Worm (Caenorhabditis elegans): Measurements from ENCODE around the gene nlp-27.

The nlp-27 gene

DNA sequence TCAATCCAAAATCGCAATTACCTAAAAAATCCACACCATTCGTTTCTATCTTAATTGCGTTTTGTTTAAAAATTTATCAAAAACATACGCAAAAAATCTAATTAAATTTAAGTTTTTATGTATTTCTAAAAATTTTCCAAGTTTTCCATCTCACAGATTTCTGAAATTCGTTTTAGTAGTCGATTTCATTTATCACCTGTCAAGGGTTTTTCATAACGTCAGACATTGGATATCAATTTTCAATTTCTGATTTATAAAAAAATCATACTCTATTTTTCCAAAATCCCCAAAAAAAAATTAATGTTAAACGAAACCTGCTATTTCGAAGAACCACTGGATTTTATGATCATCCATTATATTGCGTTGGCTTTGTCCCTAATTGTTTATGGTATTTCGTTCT, 21.0 kb downstream of the nlp-27 start, which contains the start of gene srh-4:
Gene srh-4, plus strand, starts transcription at position 301 of the 400 bp plus-strand sequence.
- TF ChIP-seq sma-3 (GFP tag; optimal IDR thresholded peaks at IDR 0.05) (no peak), nhr-21 (tag; optimal IDR thresholded peaks at IDR 0.05) (no peak), ztf-11 (tag; optimal IDR thresholded peaks at IDR 0.05) (no peak), elt-1 (tag; optimal IDR thresholded peaks at IDR 0.05) (no peak), blmp-1 (tag; optimal IDR thresholded peaks at IDR 0.05; ENCODE audit: insufficient read depth) (no peak), ztf-1 (GFP tag; conservative IDR thresholded peaks at IDR 0.05) (no peak), aly-2 (tag; optimal IDR thresholded peaks at IDR 0.05) (no peak), gmeb-1 (tag; optimal IDR thresholded peaks at IDR 0.05) (no peak), R02D3.7 (tag; optimal IDR thresholded peaks at IDR 0.05) (no peak), nhr-237 (tag; optimal IDR thresholded peaks at IDR 0.05) (no peak), sem-4 (tag; optimal IDR thresholded peaks at IDR 0.05) (no peak)

DNA sequence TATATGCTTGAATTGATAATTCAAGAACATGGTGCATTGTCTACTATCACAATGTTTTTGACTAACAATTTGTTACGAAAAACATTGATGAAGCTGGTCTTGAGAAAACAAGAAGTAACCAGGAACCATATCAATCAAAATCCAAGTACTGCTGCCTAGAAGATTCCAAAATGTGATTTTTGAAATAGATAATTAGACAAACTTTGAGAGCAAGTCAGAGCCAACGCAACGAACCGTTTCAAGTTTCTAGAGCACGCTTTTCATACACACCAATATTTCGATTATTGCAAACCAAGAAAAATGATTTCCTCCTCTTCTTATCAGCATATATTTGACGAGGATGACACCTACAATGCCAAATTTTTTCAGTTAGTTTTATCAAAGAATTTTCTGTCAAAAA, 27.6 kb downstream of the nlp-27 start, which contains the start of gene srw-89:
Gene srw-89, plus strand, starts transcription at position 301 of the 400 bp plus-strand sequence.
- TF ChIP-seq ceh-16 (tag; optimal IDR thresholded peaks at IDR 0.05) (no peak), unc-55 (GFP tag; optimal IDR thresholded peaks at IDR 0.05) (no peak), lin-11 (tag; optimal IDR thresholded peaks at IDR 0.05) (no peak), unc-62 (GFP tag; optimal IDR thresholded peaks at IDR 0.05) (no peak), F13H6.1 (tag; optimal IDR thresholded peaks at IDR 0.05) (no peak), lin-39 (tag; optimal IDR thresholded peaks at IDR 0.05) (no peak), nhr-77 (tag; optimal IDR thresholded peaks at IDR 0.05) (no peak), gmeb-1 (tag; optimal IDR thresholded peaks at IDR 0.05) (no peak), aly-2 (tag; optimal IDR thresholded peaks at IDR 0.05) (no peak), alr-1 (tag; optimal IDR thresholded peaks at IDR 0.05) (no peak), nhr-12 (tag; optimal IDR thresholded peaks at IDR 0.05) (no peak), nhr-10 (tag; optimal IDR thresholded peaks at IDR 0.05) (no peak), zag-1 (tag; optimal IDR thresholded peaks at IDR 0.05) (no peak), elt-3 (tag; optimal IDR thresholded peaks at IDR 0.05) (no peak), Y55F3AM.14 (GFP tag; optimal IDR thresholded peaks at IDR 0.05) (no peak), nhr-129 (tag; optimal IDR thresholded peaks at IDR 0.05) (no peak), ztf-11 (tag; optimal IDR thresholded peaks at IDR 0.05) (no peak), elt-1 (tag; optimal IDR thresholded peaks at IDR 0.05) (no peak)

DNA sequence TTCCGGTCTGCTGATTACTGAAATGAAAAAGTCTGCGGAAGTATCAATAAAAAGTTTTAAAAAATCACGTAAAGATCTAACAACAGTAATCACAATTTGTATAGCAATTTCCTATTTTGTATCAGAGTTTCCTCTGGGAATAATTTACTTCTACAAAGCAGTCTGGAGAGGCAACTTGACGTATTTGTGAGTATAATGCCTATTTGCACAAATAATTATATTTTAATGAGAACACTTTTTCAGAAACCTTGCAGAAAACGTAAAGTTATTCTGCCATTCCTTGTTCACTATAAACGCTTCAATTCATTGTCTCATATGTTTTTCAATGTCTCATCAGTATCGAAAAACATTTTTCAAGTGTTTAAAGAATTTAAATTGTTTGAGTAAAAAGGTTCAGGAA, 29.4 kb downstream of the nlp-27 start:
- TF ChIP-seq dmd-4 (tag; optimal IDR thresholded peaks at IDR 0.05) (no peak), skn-1 (tag; optimal IDR thresholded peaks at IDR 0.05) (no peak), lin-13 (GFP tag; optimal IDR thresholded peaks at IDR 0.05) (no peak), mdl-1 (tag; optimal IDR thresholded peaks at IDR 0.05) (no peak)

DNA sequence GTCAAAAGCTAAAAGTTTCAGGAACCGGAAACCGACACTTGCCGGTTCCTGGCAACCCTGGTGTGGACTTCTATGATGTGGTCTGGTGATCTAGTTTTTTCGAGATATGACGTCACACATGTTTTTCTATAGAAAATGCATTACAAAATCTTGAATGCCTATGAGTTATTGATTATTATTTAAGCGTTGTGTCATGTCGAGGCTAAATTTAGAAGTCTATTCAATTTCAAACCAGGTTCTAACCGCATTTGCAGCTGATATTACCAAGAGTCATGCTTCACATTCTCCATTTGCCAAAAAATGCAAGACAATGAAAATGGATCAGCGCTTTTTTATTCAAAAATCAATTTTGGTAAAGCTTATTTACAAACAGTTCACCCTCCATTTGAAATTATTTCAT, 30.0 kb downstream of the nlp-27 start, which contains the start of gene K09D9.3:
Gene K09D9.3, plus strand, starts transcription at position 301 of the 400 bp plus-strand sequence.
- TF ChIP-seq crh-2 (tag; optimal IDR thresholded peaks at IDR 0.05) (no peak), mdl-1 (tag; optimal IDR thresholded peaks at IDR 0.05) (no peak), lin-39 (tag; optimal IDR thresholded peaks at IDR 0.05) (no peak), unc-39 (tag; optimal IDR thresholded peaks at IDR 0.05) (no peak), elt-1 (tag; optimal IDR thresholded peaks at IDR 0.05) (no peak), Y55F3AM.14 (GFP tag; optimal IDR thresholded peaks at IDR 0.05) (no peak), nhr-237 (tag; optimal IDR thresholded peaks at IDR 0.05) (no peak), skn-1 (tag; optimal IDR thresholded peaks at IDR 0.05) (no peak)

DNA sequence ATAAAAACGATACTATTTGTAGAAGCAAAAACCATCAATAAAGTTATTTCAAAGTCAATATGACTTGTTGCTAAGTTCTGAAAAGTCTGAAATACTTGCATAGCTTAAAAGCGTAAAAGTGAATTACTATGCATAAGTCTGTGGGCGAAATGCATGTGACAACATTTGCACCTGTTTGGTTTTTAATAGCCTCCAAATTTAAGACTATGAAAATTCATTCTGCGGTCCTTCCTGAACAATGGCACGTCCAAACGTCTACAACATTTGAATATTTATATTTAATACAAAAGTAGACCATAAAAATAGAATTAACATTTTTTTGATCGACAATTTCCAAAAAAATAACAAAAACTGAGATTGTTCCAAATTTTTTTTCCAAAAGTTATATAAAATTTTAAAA, 32.6 kb downstream of the nlp-27 start, which contains the start of gene K09D9.14:
Gene K09D9.14, minus strand, starts transcription at position 101 of the 400 bp plus-strand sequence.
- TF ChIP-seq mab-5 (tag; optimal IDR thresholded peaks at IDR 0.05) (no peak), egl-27 (tag; optimal IDR thresholded peaks at IDR 0.05) (no peak), C34F6.9 (tag; optimal IDR thresholded peaks at IDR 0.05) (no peak), elt-1 (tag; optimal IDR thresholded peaks at IDR 0.05) (no peak), nhr-237 (tag; optimal IDR thresholded peaks at IDR 0.05) (no peak), nhr-77 (tag; optimal IDR thresholded peaks at IDR 0.05) (no peak), unc-62 (GFP tag; optimal IDR thresholded peaks at IDR 0.05) (no peak), elt-3 (tag; optimal IDR thresholded peaks at IDR 0.05) (no peak), unc-39 (tag; optimal IDR thresholded peaks at IDR 0.05) (no peak), nhr-21 (tag; optimal IDR thresholded peaks at IDR 0.05) (no peak), gmeb-1 (tag; optimal IDR thresholded peaks at IDR 0.05) (no peak), sma-9 (GFP tag; optimal IDR thresholded peaks at IDR 0.05) (no peak), sma-9 (tag; optimal IDR thresholded peaks at IDR 0.05) (no peak), zag-1 (tag; optimal IDR thresholded peaks at IDR 0.05) (no peak), lin-39 (tag; optimal IDR thresholded peaks at IDR 0.05) (no peak), mdl-1 (tag; optimal IDR thresholded peaks at IDR 0.05) (no peak), nhr-6 (tag; optimal IDR thresholded peaks at IDR 0.05) (no peak), unc-55 (GFP tag; optimal IDR thresholded peaks at IDR 0.05) (no peak), lsy-2 (tag; optimal IDR thresholded peaks at IDR 0.05) (no peak)
